Fruit fly (Drosophila melanogaster) whole organism, prepupa: ENCODE results near the gene CG7218.

Source experiments
- CG10669 ChIP-seq: fragments of 200-800 bp; sonication (Bioruptor generic); optimal IDR thresholded peaks from 3 replicates; lab custom pipeline; 2018; ENCODE audit warnings: missing biosample characterization, mild to moderate bottlenecking, missing genetic modification characterization, moderate library complexity
- CG11902 ChIP-seq: fragments of 200-800 bp; sonication (Bioruptor generic); optimal IDR thresholded peaks from 3 replicates; lab custom pipeline; 2016; ENCODE audit warnings: missing biosample characterization, missing genetic modification characterization
- CG1621 ChIP-seq: fragments of 200-800 bp; sonication (Bioruptor generic); optimal IDR thresholded peaks from 3 replicates; lab custom pipeline; 2018; ENCODE audit warnings: missing biosample characterization, mild to moderate bottlenecking, missing genetic modification characterization
- CG3032 ChIP-seq: fragments of 200-800 bp; optimal IDR thresholded peaks from 2 replicates; lab custom pipeline; 2019; ENCODE audit warnings: missing biosample characterization, mild to moderate bottlenecking, missing genetic modification characterization, moderate library complexity
- CG31627 ChIP-seq: fragments of 200-800 bp; sonication (Bioruptor generic); optimal IDR thresholded peaks from 3 replicates; lab custom pipeline; 2016; ENCODE audit warnings: missing biosample characterization, missing genetic modification characterization
- CG3919 ChIP-seq: fragments of 200-800 bp; sonication (Bioruptor generic); optimal IDR thresholded peaks from 3 replicates; lab custom pipeline; 2016; ENCODE audit warnings: missing biosample characterization, missing genetic modification characterization
- CG6163 ChIP-seq: fragments of 200-800 bp; sonication (Bioruptor generic); IDR thresholded peaks from 3 replicates; pipeline ENCODE4 v1.3.6; 2022; ENCODE audit warnings: missing biosample characterization, missing genetic modification characterization
- CG6276 ChIP-seq: fragments of 200-800 bp; sonication (Bioruptor generic); optimal IDR thresholded peaks from 2 replicates; lab custom pipeline; 2017; ENCODE audit warnings: missing biosample characterization, mild to moderate bottlenecking, missing genetic modification characterization
- CG6792 ChIP-seq: fragments of 200-800 bp; sonication (Bioruptor generic); optimal IDR thresholded peaks from 3 replicates; lab custom pipeline; 2016; ENCODE audit warnings: missing biosample characterization, missing genetic modification characterization
- CG6808 ChIP-seq: fragments of 200-800 bp; sonication (Bioruptor generic); optimal IDR thresholded peaks from 3 replicates; lab custom pipeline; 2017; ENCODE audit warnings: missing biosample characterization, missing genetic modification characterization, mild to moderate bottlenecking, moderate library complexity, missing genetic modification reagents
- CG6854 ChIP-seq: fragments of 200-800 bp; sonication (Bioruptor generic); optimal IDR thresholded peaks from 2 replicates; lab custom pipeline; 2017; ENCODE audit warnings: missing biosample characterization, mild to moderate bottlenecking, missing genetic modification characterization
- CG7368 ChIP-seq: fragments of 200-800 bp; sonication (Bioruptor generic); optimal IDR thresholded peaks from 3 replicates; lab custom pipeline; 2016; ENCODE audit warnings: missing biosample characterization, missing genetic modification characterization
- CG8119 ChIP-seq: fragments of 200-800 bp; sonication (Bioruptor generic); IDR thresholded peaks from 3 replicates; pipeline ENCODE4 v1.3.6; 2022; ENCODE audit warnings: missing biosample characterization, missing genetic modification characterization
- CG8319 ChIP-seq: fragments of 200-800 bp; sonication (Bioruptor generic); optimal IDR thresholded peaks from 3 replicates; lab custom pipeline; 2016; ENCODE audit warnings: missing biosample characterization, missing genetic modification characterization
- CG8632 ChIP-seq: fragments of 200-800 bp; sonication (Bioruptor generic); optimal IDR thresholded peaks from 3 replicates; lab custom pipeline; 2016; ENCODE audit warnings: missing biosample characterization, missing genetic modification characterization
- CG9139 ChIP-seq: fragments of 200-800 bp; sonication (Bioruptor generic); optimal IDR thresholded peaks from 3 replicates; lab custom pipeline; 2017; ENCODE audit warnings: missing biosample characterization, mild to moderate bottlenecking, missing genetic modification characterization
- Eip75B ChIP-seq: fragments of 200-800 bp; sonication (Bioruptor generic); optimal IDR thresholded peaks from 3 replicates; lab custom pipeline; 2016; ENCODE audit warnings: missing biosample characterization, missing genetic modification characterization
- Eip78C ChIP-seq: fragments of 200-800 bp; sonication (Bioruptor generic); peaks from one replicate; lab custom pipeline; 2016; ENCODE audit warnings: missing biosample characterization, missing genetic modification characterization
- Eip93F ChIP-seq: fragments of 200-800 bp; sonication (Bioruptor generic); optimal IDR thresholded peaks from 2 replicates; lab custom pipeline; 2016; ENCODE audit warnings: missing biosample characterization, mild to moderate bottlenecking, missing genetic modification characterization
- Ets21C ChIP-seq: fragments of 200-800 bp; sonication (Bioruptor generic); optimal IDR thresholded peaks from 3 replicates; lab custom pipeline; 2016; ENCODE audit warnings: missing biosample characterization, missing genetic modification characterization
- Ets96B ChIP-seq: fragments of 200-800 bp; optimal IDR thresholded peaks from 2 replicates; lab custom pipeline; 2019; ENCODE audit warnings: missing biosample characterization, mild to moderate bottlenecking, missing genetic modification characterization, moderate library complexity
- Hr38 ChIP-seq: sonication (Bioruptor generic); optimal IDR thresholded peaks from 2 replicates; lab custom pipeline; 2016; ENCODE audit warnings: missing biosample characterization, missing genetic modification characterization
- Lpt ChIP-seq: fragments of 200-800 bp; sonication (Bioruptor generic); optimal IDR thresholded peaks from 3 replicates; lab custom pipeline; 2016; ENCODE audit warnings: missing biosample characterization, missing genetic modification characterization
- Met ChIP-seq: fragments of 200-800 bp; sonication (Bioruptor generic); optimal IDR thresholded peaks from 3 replicates; lab custom pipeline; 2016; ENCODE audit warnings: missing biosample characterization, missing genetic modification characterization
- Smox ChIP-seq: fragments of 200-800 bp; sonication (Bioruptor generic); optimal IDR thresholded peaks from 3 replicates; lab custom pipeline; 2016; ENCODE audit warnings: missing biosample characterization, missing genetic modification characterization
- Sox102F ChIP-seq: fragments of 200-800 bp; sonication (Bioruptor generic); optimal IDR thresholded peaks from 2 replicates; lab custom pipeline; 2016; ENCODE audit warnings: missing biosample characterization, mild to moderate bottlenecking, missing genetic modification characterization
- Sox14 ChIP-seq: fragments of 200-800 bp; sonication (Bioruptor generic); optimal IDR thresholded peaks from 3 replicates; lab custom pipeline; 2016; ENCODE audit warnings: missing biosample characterization, missing genetic modification characterization
- achi ChIP-seq: fragments of 200-800 bp; sonication (Bioruptor generic); optimal IDR thresholded peaks from 3 replicates; lab custom pipeline; 2016; ENCODE audit warnings: missing biosample characterization, missing genetic modification characterization
- acj6 ChIP-seq: fragments of 200-800 bp; sonication (Bioruptor generic); optimal IDR thresholded peaks from 3 replicates; lab custom pipeline; 2016; ENCODE audit warnings: missing biosample characterization, missing genetic modification characterization
- cyc ChIP-seq: fragments of 200-800 bp; sonication (Bioruptor generic); optimal IDR thresholded peaks from 3 replicates; lab custom pipeline; 2016; ENCODE audit warnings: missing biosample characterization, missing genetic modification characterization
- dac ChIP-seq: fragments of 200-800 bp; sonication (Bioruptor generic); optimal IDR thresholded peaks from 2 replicates; lab custom pipeline; 2017; ENCODE audit warnings: missing biosample characterization, mild to moderate bottlenecking, missing genetic modification characterization
- dsx ChIP-seq: fragments of 200-800 bp; optimal IDR thresholded peaks from 3 replicates; lab custom pipeline; 2019; ENCODE audit warnings: missing biosample characterization, mild to moderate bottlenecking, missing genetic modification characterization, moderate library complexity; ENCODE audit not compliant: poor library complexity, severe bottlenecking
- eg ChIP-seq: fragments of 200-800 bp; sonication (Bioruptor generic); IDR thresholded peaks from 3 replicates; pipeline ENCODE4 v1.3.6; 2022; ENCODE audit warnings: missing biosample characterization, missing genetic modification characterization
- esn ChIP-seq: fragments of 200-800 bp; sonication (Bioruptor generic); optimal IDR thresholded peaks from 2 replicates; lab custom pipeline; 2016; ENCODE audit warnings: missing biosample characterization, mild to moderate bottlenecking, missing genetic modification characterization, moderate library complexity
- fd59A ChIP-seq: fragments of 200-800 bp; sonication (Bioruptor generic); optimal IDR thresholded peaks from 2 replicates; lab custom pipeline; 2017; ENCODE audit warnings: missing biosample characterization, mild to moderate bottlenecking, missing genetic modification characterization, missing genetic modification reagents
- fd85E ChIP-seq: fragments of 200-800 bp; sonication (Bioruptor generic); optimal IDR thresholded peaks from 3 replicates; lab custom pipeline; 2016; ENCODE audit warnings: missing biosample characterization, missing genetic modification characterization
- fkh ChIP-seq: fragments of 200-800 bp; sonication (Bioruptor generic); optimal IDR thresholded peaks from 3 replicates; lab custom pipeline; 2017; ENCODE audit warnings: missing biosample characterization, mild to moderate bottlenecking, missing genetic modification characterization, moderate library complexity
- lz ChIP-seq: fragments of 200-800 bp; sonication (Bioruptor generic); optimal IDR thresholded peaks from 3 replicates; lab custom pipeline; 2016; ENCODE audit warnings: missing biosample characterization, missing genetic modification characterization
- net ChIP-seq: fragments of 200-800 bp; sonication (Bioruptor generic); optimal IDR thresholded peaks from 3 replicates; lab custom pipeline; 2016; ENCODE audit warnings: missing biosample characterization, missing genetic modification characterization
- pdm3 ChIP-seq: fragments of 200-800 bp; sonication (Bioruptor generic); optimal IDR thresholded peaks from 3 replicates; lab custom pipeline; 2016; ENCODE audit warnings: missing biosample characterization, missing genetic modification characterization
- salr ChIP-seq, 2 experiments: fragments of 200-800 bp; sonication (Bioruptor generic); optimal IDR thresholded peaks; 3 replicates each; lab custom pipeline; 2016 to 2018; ENCODE audit warnings: missing biosample characterization in 2 of 2, missing genetic modification characterization in 2 of 2, mild to moderate bottlenecking in 1 of 2
- ss ChIP-seq, 2 experiments: fragments of 200-800 bp; sonication (Bioruptor generic); optimal IDR thresholded peaks; 2 replicates in 1 of 2; 3 replicates in 1 of 2; lab custom pipeline; 2017 to 2018; ENCODE audit warnings: mild to moderate bottlenecking in 2 of 2, missing biosample characterization in 2 of 2, missing genetic modification characterization in 2 of 2, moderate library complexity in 1 of 2
- svp ChIP-seq: fragments of 200-800 bp; sonication (Bioruptor generic); peaks from one replicate; lab custom pipeline; 2016; ENCODE audit warnings: missing biosample characterization, missing genetic modification characterization
- topi ChIP-seq: fragments of 200-800 bp; sonication (Bioruptor generic); optimal IDR thresholded peaks from 3 replicates; lab custom pipeline; 2016; ENCODE audit warnings: missing biosample characterization, missing genetic modification characterization
- vri ChIP-seq: fragments of 200-800 bp; sonication (Bioruptor generic); optimal IDR thresholded peaks from 3 replicates; lab custom pipeline; 2016; ENCODE audit warnings: missing biosample characterization, mild to moderate bottlenecking, missing genetic modification characterization

CG7218 gene

dm6 chr3R:18198518-18199118 is 34.4 kb upstream of the CG7218 start (continued):
- TF ChIP-seq CG3032 (peak; percentile 12), Ets96B (tag; lab: Kevin White, UChicago) (no peak), Ets21C (GFP tag; lab: Kevin White, UChicago) (no peak), Hr38 (no peak), Eip78C (GFP tag; lab: Kevin White, UChicago) (peak; percentile 72), Sox14 (GFP tag; lab: Kevin White, UChicago) (peak; percentile 6), eg (GFP tag; lab: Robert Waterston, UW) (no peak), CG6163 (no peak), net (GFP tag; lab: Kevin White, UChicago) (no peak), Met (GFP tag; lab: Kevin White, UChicago) (peak; percentile 44), acj6 (GFP tag; lab: Kevin White, UChicago) (no peak), salr (GFP tag; optimal IDR thresholded peaks at IDR 0.05; lab: Kevin White, UChicago) (no peak), CG11902 (GFP tag; lab: Kevin White, UChicago) (no peak), dsx (GFP tag; lab: Kevin White, UChicago) (peak; percentile 57), Lpt (GFP tag; lab: Kevin White, UChicago) (no peak), CG6854 (GFP tag; lab: Kevin White, UChicago) (peak; percentile 42), CG6792 (peak; percentile 39), Sox102F (GFP tag; lab: Kevin White, UChicago) (peak; percentile 56), CG31627 (GFP tag; lab: Kevin White, UChicago) (no peak), CG7368 (GFP tag; lab: Kevin White, UChicago) (no peak), CG6808 (GFP tag; lab: Kevin White, UChicago) (peak; percentile 21), Eip93F (GFP tag; lab: Kevin White, UChicago) (no peak), vri (GFP tag; lab: Kevin White, UChicago) (peak; percentile 80), CG8632 (GFP tag; lab: Kevin White, UChicago) (peak; percentile 45), CG3919 (no peak), esn (GFP tag; lab: Kevin White, UChicago) (peak; percentile 48), CG10669 (no peak), Eip75B (GFP tag; lab: Kevin White, UChicago) (peak; percentile 40), cyc (GFP tag; lab: Kevin White, UChicago) (no peak), ss (GFP tag; optimal IDR thresholded peaks at IDR 0.05; lab: Kevin White, UChicago) (peak; percentile 24 to 43), topi (GFP tag; lab: Kevin White, UChicago) (peak; percentile 17), fkh (GFP tag; lab: Kevin White, UChicago) (peak; percentile 97), fd59A (GFP tag; lab: Kevin White, UChicago) (no peak), svp (GFP tag; lab: Kevin White, UChicago) (peak; percentile 55), CG6276 (GFP tag; lab: Kevin White, UChicago) (peak; percentile 96), CG8319 (GFP tag; lab: Kevin White, UChicago) (no peak), dac (GFP tag; lab: Kevin White, UChicago) (no peak), CG9139 (peak; percentile 37), CG8119 (GFP tag; lab: Robert Waterston, UW) (no peak), pdm3 (GFP tag; lab: Kevin White, UChicago) (peak; percentile 5), achi (no peak), fd85E (GFP tag; lab: Kevin White, UChicago) (peak; percentile 53), lz (GFP tag; lab: Kevin White, UChicago) (no peak), Smox (GFP tag; lab: Kevin White, UChicago) (no peak), CG1621 (tag; lab: Kevin White, UChicago) (peak; percentile 50)
